Fruit fly (Drosophila melanogaster): Measurements from ENCODE around the gene raskol.

raskol gene

DNA sequence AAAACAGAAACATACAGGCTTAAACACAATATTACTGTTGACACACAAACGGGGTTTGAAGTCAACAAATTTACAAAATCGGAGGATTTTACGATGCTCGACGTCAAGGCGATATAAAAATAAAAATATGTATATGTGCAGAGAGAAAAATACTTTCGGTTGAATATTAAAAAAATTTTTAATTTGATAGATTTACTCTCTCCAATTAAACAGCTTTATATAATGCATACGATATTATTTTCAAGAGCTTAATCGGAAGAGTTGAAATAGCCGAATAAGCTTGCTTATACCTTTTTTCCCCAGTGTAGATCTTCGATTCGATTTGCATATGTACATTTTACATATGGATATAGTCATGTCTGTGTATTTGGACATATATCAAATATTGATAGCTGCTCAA is 13.3 kb upstream of the raskol start (continued):
- TF ChIP-seq gem (tag; optimal IDR thresholded peaks at IDR 0.05) (peak; percentile 79), chn (GFP tag; optimal IDR thresholded peaks at IDR 0.05) (no peak), klu (GFP tag; IDR thresholded peaks at IDR 0.05) (no peak), CG7928 (GFP tag; optimal IDR thresholded peaks at IDR 0.05) (no peak), H15 (GFP tag; IDR thresholded peaks at IDR 0.05) (peak; percentile 50; the same call in 1 of the 3 replicates), knrl (GFP tag; IDR thresholded peaks at IDR 0.05; ENCODE audit: partially characterized antibody) (no peak), Nf-YA (GFP tag; IDR thresholded peaks at IDR 0.05) (no peak), bcd (GFP tag; optimal IDR thresholded peaks at IDR 0.05) (peak; percentile 0), Aef1 (GFP tag; IDR thresholded peaks at IDR 0.05) (peak; percentile 65; the same call in 2 of the 3 replicates), CG13424 (tag; optimal IDR thresholded peaks at IDR 0.05) (peak; percentile 55), CG14860 (GFP tag; IDR thresholded peaks at IDR 0.05; ENCODE audit: partially characterized antibody) (no peak), Opbp (GFP tag; IDR thresholded peaks at IDR 0.05; ENCODE audit: partially characterized antibody) (no peak), luna (GFP tag; optimal IDR thresholded peaks at IDR 0.05) (no peak), Lim3 (GFP tag; IDR thresholded peaks at IDR 0.05) (no peak), Scr (GFP tag; IDR thresholded peaks at IDR 0.05; ENCODE audit: partially characterized antibody) (no peak), Gug (GFP tag; IDR thresholded peaks at IDR 0.05) (peak; percentile 14; the same call in 1 of the 4 replicates), esg (GFP tag; conservative IDR thresholded peaks at IDR 0.05) (peak; percentile 44; the same call in 1 of the 2 replicates), CG18476 (GFP tag; optimal IDR thresholded peaks at IDR 0.05) (no peak), Sry-β (GFP tag; optimal IDR thresholded peaks at IDR 0.05) (no peak), Dip3 (GFP tag; optimal IDR thresholded peaks at IDR 0.05) (no peak), Antp (GFP tag; optimal IDR thresholded peaks at IDR 0.05) (peak; percentile 1), p53 (GFP tag; optimal IDR thresholded peaks at IDR 0.05) (no peak), Lpt (GFP tag; optimal IDR thresholded peaks at IDR 0.05) (no peak), row (GFP tag; IDR thresholded peaks at IDR 0.05) (peak; percentile 83), sna (GFP tag; IDR thresholded peaks at IDR 0.05; ENCODE audit: partially characterized antibody) (no peak), jigr1 (GFP tag; IDR thresholded peaks at IDR 0.05) (no peak), CG12769 (tag; optimal IDR thresholded peaks at IDR 0.05) (peak; percentile 59), eyg (GFP tag; optimal IDR thresholded peaks at IDR 0.05) (peak; percentile 26), CG17568 (GFP tag; optimal IDR thresholded peaks at IDR 0.05) (peak; percentile 32), ab (GFP tag; optimal IDR thresholded peaks at IDR 0.05) (no peak), CG11093 (GFP tag; IDR thresholded peaks at IDR 0.05) (no peak), CG1233 (GFP tag; optimal IDR thresholded peaks at IDR 0.05) (no peak), nom (GFP tag; optimal IDR thresholded peaks at IDR 0.05) (no peak), CoRest (tag; optimal IDR thresholded peaks at IDR 0.05) (peak; percentile 77), CG4854 (GFP tag; optimal IDR thresholded peaks at IDR 0.05) (no peak), NC2α (GFP tag; optimal IDR thresholded peaks at IDR 0.05) (no peak), gsb (GFP tag; IDR thresholded peaks at IDR 0.05) (peak; percentile 34; the same call in 1 of the 2 replicates), CG8765 (GFP tag; IDR thresholded peaks at IDR 0.05) (no peak), croc (GFP tag; conservative IDR thresholded peaks at IDR 0.05) (no peak), C15 (GFP tag; IDR thresholded peaks at IDR 0.05) (0 out of 3 replicates have a peak, but pooled peaks have one; percentile 12), ems (GFP tag; optimal IDR thresholded peaks at IDR 0.05) (no peak), CG1603 (tag; optimal IDR thresholded peaks at IDR 0.05) (no peak), Hmr (GFP tag; optimal IDR thresholded peaks at IDR 0.05) (peak; percentile 66), Hmx (GFP tag; optimal IDR thresholded peaks at IDR 0.05) (no peak), crol (GFP tag; IDR thresholded peaks at IDR 0.05) (no peak), CG42726 (GFP tag; IDR thresholded peaks at IDR 0.05; ENCODE audit: partially characterized antibody) (no peak), tap (tag; optimal IDR thresholded peaks at IDR 0.05) (no peak), yki (optimal IDR thresholded peaks at IDR 0.05) (no peak), otp (GFP tag; IDR thresholded peaks at IDR 0.05) (peak; percentile 27; the same call in 1 of the 3 replicates), dan (GFP tag; IDR thresholded peaks at IDR 0.05) (no peak), phol (tag; optimal IDR thresholded peaks at IDR 0.05) (peak; percentile 34), ewg (GFP tag; optimal IDR thresholded peaks at IDR 0.05) (no peak)
